Worm (Caenorhabditis elegans): ENCODE measurements around the gene F49E8.7.

The F49E8.7 gene

DNA sequence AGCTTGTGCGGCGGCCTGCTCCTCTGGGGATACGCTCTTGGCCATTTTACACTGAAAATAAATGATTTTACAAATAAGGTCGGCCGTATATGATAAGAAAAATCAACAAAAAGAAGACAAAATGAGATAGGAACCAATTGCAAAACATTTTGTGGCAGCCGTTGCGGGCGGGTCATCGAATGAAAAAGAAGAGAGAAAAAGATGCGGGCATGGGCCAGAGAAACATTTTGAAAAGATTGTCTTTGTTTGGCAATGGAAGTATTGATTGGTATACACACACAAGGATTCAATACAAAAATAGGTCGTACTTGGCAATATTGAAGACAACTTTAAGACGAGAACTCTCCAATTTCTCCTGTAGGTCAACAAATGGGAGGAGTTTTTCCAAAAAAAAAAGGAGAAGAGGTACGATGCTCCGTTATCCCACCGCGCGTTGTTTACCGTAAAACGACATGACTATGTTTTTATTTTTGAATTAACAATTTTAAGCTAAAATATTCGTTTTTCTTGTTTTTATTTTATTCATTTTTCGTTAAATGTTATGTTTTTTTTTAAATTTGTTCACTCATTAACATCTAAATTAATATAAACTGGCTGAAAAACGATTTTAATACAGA, 43.4 kb downstream of the F49E8.7 start, which contains the start of the genes plc-4 and R05G6.4:
Gene plc-4, minus strand, starts transcription at position 51 of the 617 bp plus-strand sequence.
Gene R05G6.4, plus strand, starts transcription at position 617 of the 617 bp plus-strand sequence.
- no peak for TF ChIP-seq ztf-22 (GFP tag; optimal IDR thresholded peaks at IDR 0.05)
- TF ChIP-seq egrh-3 (GFP tag; IDR thresholded peaks at IDR 0.05) = no peak
- TF ChIP-seq snpc-1.1 (tag; optimal IDR thresholded peaks at IDR 0.05; ENCODE audit: insufficient read depth) = no peak
- TF ChIP-seq tlf-1 (GFP tag; optimal IDR thresholded peaks at IDR 0.05) = no peak
- TF ChIP-seq cebp-1 (GFP tag; IDR thresholded peaks at IDR 0.05) = no peak
- no peak for TF ChIP-seq cebp-1 (tag; optimal IDR thresholded peaks at IDR 0.05)
- TF ChIP-seq Y53G8AR.9 (GFP tag; conservative IDR thresholded peaks at IDR 0.05) = no peak
- TF ChIP-seq Y56A3A.18 (GFP tag; IDR thresholded peaks at IDR 0.05) = no peak
- TF ChIP-seq attf-5 (GFP tag; optimal IDR thresholded peaks at IDR 0.05) = peak; percentile 7
- TF ChIP-seq F49E8.2 (tag; optimal IDR thresholded peaks at IDR 0.05; ENCODE audit: insufficient read depth) = no peak
- TF ChIP-seq chd-7 (tag; optimal IDR thresholded peaks at IDR 0.05) = no peak
- TF ChIP-seq attf-3 (GFP tag; conservative IDR thresholded peaks at IDR 0.05) = peak; percentile 94

ce11 chrIV:7510829-7511228, 45.3 kb downstream of the F49E8.7 start:
- TF ChIP-seq nhr-120 (GFP tag; IDR thresholded peaks at IDR 0.05) = no peak
- TF ChIP-seq nfyb-1 (GFP tag; IDR thresholded peaks at IDR 0.05) = peak; percentile 97
- no peak for TF ChIP-seq sptf-2 (GFP tag; optimal IDR thresholded peaks at IDR 0.05)
- TF ChIP-seq snpc-1.3 (tag; optimal IDR thresholded peaks at IDR 0.05; ENCODE audit: insufficient read depth) = peak; percentile 4
- peak; percentile 14 for TF ChIP-seq snpc-3.4 (tag; optimal IDR thresholded peaks at IDR 0.05)
- no peak for TF ChIP-seq C06A6.2 (GFP tag; conservative IDR thresholded peaks at IDR 0.05)
- no peak for TF ChIP-seq hlh-26 (GFP tag; conservative IDR thresholded peaks at IDR 0.05)
- no peak for TF ChIP-seq nhr-27 (tag; optimal IDR thresholded peaks at IDR 0.05)
- no peak for TF ChIP-seq cebp-1 (GFP tag; IDR thresholded peaks at IDR 0.05)
- no peak for TF ChIP-seq cebp-1 (tag; optimal IDR thresholded peaks at IDR 0.05)
- TF ChIP-seq Y67H2A.10 (GFP tag; conservative IDR thresholded peaks at IDR 0.05) = no peak
- no peak for TF ChIP-seq hlh-12 (tag; optimal IDR thresholded peaks at IDR 0.05)
- no peak for TF ChIP-seq mcd-1 (GFP tag; IDR thresholded peaks at IDR 0.05)
- peak; percentile 18 for TF ChIP-seq efl-1 (GFP tag; optimal IDR thresholded peaks at IDR 0.05)
- 0 out of 2 replicates have a peak, but pooled peaks have one; percentile 80 for TF ChIP-seq nfya-2 (GFP tag; IDR thresholded peaks at IDR 0.05)

ce11 chrIV:7508850-7509249, 47.3 kb downstream of the F49E8.7 start:
- TF ChIP-seq snpc-1.3 (tag; optimal IDR thresholded peaks at IDR 0.05; ENCODE audit: insufficient read depth) (no peak), nhr-90 (tag; optimal IDR thresholded peaks at IDR 0.05) (no peak), T26A5.8 (tag; optimal IDR thresholded peaks at IDR 0.05) (no peak), B0336.3 (GFP tag; IDR thresholded peaks at IDR 0.05) (no peak), hsf-1 (GFP tag; IDR thresholded peaks at IDR 0.05) (no peak), attf-6 (GFP tag; IDR thresholded peaks at IDR 0.05) (no peak), dpff-1 (tag; optimal IDR thresholded peaks at IDR 0.05) (no peak), mel-28 (tag; optimal IDR thresholded peaks at IDR 0.05; ENCODE audit: borderline replicate concordance) (no peak), him-1 (tag; optimal IDR thresholded peaks at IDR 0.05) (peak; percentile 16), egl-18 (GFP tag; IDR thresholded peaks at IDR 0.05) (no peak), nhr-80 (tag; optimal IDR thresholded peaks at IDR 0.05) (no peak), lag-1 (GFP tag; IDR thresholded peaks at IDR 0.05) (no peak), nfyb-1 (GFP tag; IDR thresholded peaks at IDR 0.05) (no peak), snpc-1.1 (tag; optimal IDR thresholded peaks at IDR 0.05; ENCODE audit: insufficient read depth) (no peak), ZK185.1 (tag; optimal IDR thresholded peaks at IDR 0.05; ENCODE audit: poor library complexity, severe bottlenecking) (no peak), zim-3 (tag; optimal IDR thresholded peaks at IDR 0.05) (no peak), pbrm-1 (GFP tag; IDR thresholded peaks at IDR 0.05) (no peak), F57A8.1 (GFP tag; optimal IDR thresholded peaks at IDR 0.05) (no peak), F23B12.7 (tag; optimal IDR thresholded peaks at IDR 0.05; ENCODE audit: insufficient read depth) (no peak), aptf-3 (GFP tag; IDR thresholded peaks at IDR 0.05) (no peak), lsl-1 (GFP tag; optimal IDR thresholded peaks at IDR 0.05) (peak; percentile 79), ztf-26 (tag; optimal IDR thresholded peaks at IDR 0.05) (no peak), efl-1 (GFP tag; optimal IDR thresholded peaks at IDR 0.05) (peak; percentile 51), ztf-18 (tag; optimal IDR thresholded peaks at IDR 0.05) (no peak)

Data from whole organism, young adult.